Fruit fly (Drosophila melanogaster) whole organism, embryonic: ENCODE measurements around the gene Paf-AHalpha.

Source experiments
- Abd-B ChIP-seq: fragments of 200-800 bp; sonication (Bioruptor generic); optimal IDR thresholded peaks from 2 replicates; lab custom pipeline; 2018; ENCODE audit warnings: missing biosample characterization, mild to moderate bottlenecking, missing genetic modification characterization, moderate library complexity
- Aef1 ChIP-seq: fragments of 200-800 bp; sonication (Bioruptor generic); IDR thresholded peaks from 3 replicates; pipeline ENCODE4 v1.3.6; 2022; ENCODE audit warnings: missing biosample characterization, missing genetic modification characterization
- Atf6 ChIP-seq: fragments of 200-800 bp; sonication (Bioruptor generic); IDR thresholded peaks from 2 replicates; pipeline ENCODE4 v1.3.6; 2022; ENCODE audit warnings: missing biosample characterization, missing genetic modification characterization
- Blimp-1 ChIP-seq: fragments of 200-800 bp; sonication (Bioruptor generic); optimal IDR thresholded peaks from 3 replicates; lab custom pipeline; 2018; ENCODE audit warnings: missing biosample characterization, missing genetic modification characterization, mild to moderate bottlenecking, moderate library complexity, missing genetic modification reagents
- CG10431 ChIP-seq: fragments of 200-800 bp; sonication (Bioruptor generic); optimal IDR thresholded peaks from 3 replicates; lab custom pipeline; 2018; ENCODE audit warnings: missing biosample characterization, mild to moderate bottlenecking, missing genetic modification characterization
- CG11247 ChIP-seq: fragments of 200-800 bp; sonication (Bioruptor generic); IDR thresholded peaks from 2 replicates; pipeline ENCODE4 v1.3.6; 2022; ENCODE audit warnings: missing biosample characterization, missing genetic modification characterization
- CG11398 ChIP-seq: fragments of 200-800 bp; sonication (Bioruptor generic); optimal IDR thresholded peaks from 2 replicates; lab custom pipeline; 2016; ENCODE audit warnings: missing biosample characterization, missing genetic modification characterization
- CG11696 ChIP-seq: fragments of 200-800 bp; sonication (Bioruptor generic); IDR thresholded peaks from 2 replicates; pipeline ENCODE4 v1.3.6; 2022; ENCODE audit warnings: missing biosample characterization, missing genetic modification characterization
- CG12769 ChIP-seq: fragments of 200-800 bp; sonication (Bioruptor generic); optimal IDR thresholded peaks from 2 replicates; lab custom pipeline; 2019; ENCODE audit warnings: missing biosample characterization, mild to moderate bottlenecking, missing genetic modification characterization, moderate library complexity
- CG18476 ChIP-seq: fragments of 200-800 bp; sonication (Bioruptor generic); optimal IDR thresholded peaks from 2 replicates; lab custom pipeline; 2016; ENCODE audit warnings: missing biosample characterization, mild to moderate bottlenecking, missing genetic modification characterization
- CG2199 ChIP-seq: fragments of 200-800 bp; sonication (Bioruptor generic); IDR thresholded peaks from 3 replicates; pipeline ENCODE4 v1.3.6; 2022; ENCODE audit warnings: missing biosample characterization, missing genetic modification characterization
- CG2678 ChIP-seq: fragments of 200-800 bp; sonication (Bioruptor generic); optimal IDR thresholded peaks from 3 replicates; lab custom pipeline; 2019; ENCODE audit warnings: missing biosample characterization, mild to moderate bottlenecking, missing genetic modification characterization, moderate library complexity
- CG42726 ChIP-seq: fragments of 200-800 bp; sonication (Bioruptor generic); IDR thresholded peaks from 2 replicates; pipeline ENCODE4 v1.3.6; 2022; ENCODE audit warnings: missing biosample characterization, missing genetic modification characterization; ENCODE audit not compliant: partially characterized antibody
- CG4360 ChIP-seq: fragments of 200-800 bp; sonication (Bioruptor generic); IDR thresholded peaks from 2 replicates; pipeline ENCODE4 v1.3.6; 2022; ENCODE audit warnings: missing biosample characterization, missing genetic modification characterization
- CG5180 ChIP-seq: fragments of 200-800 bp; sonication (Bioruptor generic); optimal IDR thresholded peaks from 3 replicates; lab custom pipeline; 2017; ENCODE audit warnings: missing biosample characterization, missing genetic modification characterization, mild to moderate bottlenecking, moderate library complexity, missing genetic modification reagents
- CG7556 ChIP-seq: fragments of 200-800 bp; sonication (Bioruptor generic); optimal IDR thresholded peaks from 2 replicates; lab custom pipeline; 2017; ENCODE audit warnings: missing biosample characterization, mild to moderate bottlenecking, missing genetic modification characterization
- CG7928 ChIP-seq: fragments of 200-800 bp; sonication (Bioruptor generic); optimal IDR thresholded peaks from 2 replicates; lab custom pipeline; 2017; ENCODE audit warnings: missing biosample characterization, mild to moderate bottlenecking, missing genetic modification characterization
- Deaf1 ChIP-seq: fragments of 200-800 bp; optimal IDR thresholded peaks from 3 replicates; lab custom pipeline; 2019; ENCODE audit warnings: missing biosample characterization, mild to moderate bottlenecking, missing genetic modification characterization, moderate library complexity
- Drgx ChIP-seq: fragments of 200-800 bp; sonication (Bioruptor generic); IDR thresholded peaks from 2 replicates; pipeline ENCODE4 v1.3.6; 2022; ENCODE audit warnings: missing biosample characterization, missing genetic modification characterization
- Hr51 ChIP-seq, 2 experiments: fragments of 200-800 bp; sonication (Bioruptor generic); optimal IDR thresholded peaks; 2 replicates in 1 of 2; 3 replicates in 1 of 2; lab custom pipeline; 2016 to 2018; ENCODE audit warnings: missing biosample characterization in 2 of 2, missing genetic modification characterization in 2 of 2, mild to moderate bottlenecking in 1 of 2, moderate library complexity in 1 of 2
- Hr78 ChIP-seq, 2 experiments: fragments of 200-800 bp in 1 of 2; fragments of >200 bp in 1 of 2; sonication (Bioruptor generic) in 1 of 2; optimal IDR thresholded peaks; 2 replicates each; lab custom pipeline; 2017 to 2019; ENCODE audit warnings: missing biosample characterization in 2 of 2, missing genetic modification characterization in 2 of 2, mild to moderate bottlenecking in 1 of 2, moderate library complexity in 1 of 2
- Kr ChIP-seq: fragments of 200-800 bp; sonication (Bioruptor generic); optimal IDR thresholded peaks from 2 replicates; lab custom pipeline; 2017; ENCODE audit warnings: missing biosample characterization, mild to moderate bottlenecking, missing genetic modification characterization
- Lim3 ChIP-seq: fragments of 200-800 bp; sonication (Bioruptor generic); IDR thresholded peaks from 2 replicates; pipeline ENCODE4 v1.3.6; 2022; ENCODE audit warnings: missing biosample characterization, missing genetic modification characterization
- Med ChIP-seq: fragments of 200-800 bp; sonication (Bioruptor generic); peaks from one replicate; lab custom pipeline; 2016; ENCODE audit warnings: missing biosample characterization, missing genetic modification characterization, mild to moderate bottlenecking, inconsistent platforms, moderate library complexity
- Nf-YC ChIP-seq: fragments of 200-800 bp; optimal IDR thresholded peaks from 3 replicates; lab custom pipeline; 2019; ENCODE audit warnings: missing biosample characterization, mild to moderate bottlenecking, missing genetic modification characterization, moderate library complexity
- Side ChIP-seq: fragments of 200-800 bp; sonication (Bioruptor generic); optimal IDR thresholded peaks from 2 replicates; lab custom pipeline; 2016; ENCODE audit warnings: missing biosample characterization, missing genetic modification characterization
- abd-A ChIP-seq: fragments of 200-800 bp; sonication (Bioruptor generic); optimal IDR thresholded peaks from 3 replicates; lab custom pipeline; 2019; ENCODE audit warnings: missing biosample characterization, mild to moderate bottlenecking, missing genetic modification characterization, moderate library complexity
- ara ChIP-seq: fragments of 200-800 bp; sonication (Bioruptor generic); IDR thresholded peaks from 2 replicates; pipeline ENCODE4 v1.3.6; 2022; ENCODE audit warnings: missing biosample characterization, missing genetic modification characterization
- bowl ChIP-seq: fragments of 200-800 bp; sonication (Bioruptor generic); IDR thresholded peaks from 2 replicates; pipeline ENCODE4 v1.3.6; 2022; ENCODE audit warnings: missing biosample characterization, missing genetic modification characterization
- cg ChIP-seq: fragments of 200-800 bp; sonication (Bioruptor generic); optimal IDR thresholded peaks from 3 replicates; lab custom pipeline; 2019; ENCODE audit warnings: missing biosample characterization, mild to moderate bottlenecking, missing genetic modification characterization, moderate library complexity
- ci ChIP-seq: fragments of 200-800 bp; sonication (Bioruptor generic); IDR thresholded peaks from 3 replicates; pipeline ENCODE4 v1.3.6; 2022; ENCODE audit warnings: missing biosample characterization, missing genetic modification characterization
- crol ChIP-seq: fragments of 200-800 bp; sonication (Bioruptor generic); IDR thresholded peaks from 2 replicates; pipeline ENCODE4 v1.3.6; 2022; ENCODE audit warnings: missing biosample characterization, missing genetic modification characterization
- eve ChIP-seq, 2 experiments: fragments of >200 bp; optimal IDR thresholded peaks; 2 replicates each; lab custom pipeline; 2017; ENCODE audit warnings: missing biosample characterization in 2 of 2, missing genetic modification characterization in 2 of 2
- h ChIP-seq: fragments of >200 bp; optimal IDR thresholded peaks from 2 replicates; lab custom pipeline; 2017
- ham ChIP-seq: fragments of 200-800 bp; sonication (Bioruptor generic); IDR thresholded peaks from 2 replicates; pipeline ENCODE4 v1.3.6; 2022; ENCODE audit warnings: missing biosample characterization, missing genetic modification characterization
- jigr1 ChIP-seq: fragments of 200-800 bp; sonication (Bioruptor generic); IDR thresholded peaks from 3 replicates; pipeline ENCODE4 v1.3.6; 2022; ENCODE audit warnings: missing biosample characterization, missing genetic modification characterization
- lola ChIP-seq, 3 experiments: fragments of >200 bp in 2 of 3; fragments of 200-800 bp in 1 of 3; sonication (Bioruptor generic) in 1 of 3; optimal IDR thresholded peaks; 2 replicates each; lab custom pipeline; 2017 to 2019; ENCODE audit warnings: missing biosample characterization in 3 of 3, missing genetic modification characterization in 3 of 3, mild to moderate bottlenecking in 1 of 3, moderate library complexity in 1 of 3
- nom ChIP-seq: fragments of 200-800 bp; sonication (Bioruptor generic); optimal IDR thresholded peaks from 2 replicates; lab custom pipeline; 2017; ENCODE audit warnings: missing biosample characterization, missing genetic modification characterization, mild to moderate bottlenecking, moderate library complexity, missing genetic modification reagents
- pita ChIP-seq: fragments of 200-800 bp; sonication (Bioruptor generic); optimal IDR thresholded peaks from 2 replicates; lab custom pipeline; 2017; ENCODE audit warnings: missing biosample characterization, mild to moderate bottlenecking, missing genetic modification characterization
- pros ChIP-seq: fragments of 200-800 bp; sonication (Bioruptor generic); optimal IDR thresholded peaks from 3 replicates; lab custom pipeline; 2019; ENCODE audit warnings: missing biosample characterization, mild to moderate bottlenecking, missing genetic modification characterization, moderate library complexity
- rib ChIP-seq: fragments of 200-800 bp; sonication (Bioruptor generic); IDR thresholded peaks from 2 replicates; pipeline ENCODE4 v1.3.6; 2022; ENCODE audit warnings: missing biosample characterization, missing genetic modification characterization
- sd ChIP-seq: fragments of 200-800 bp; sonication (Bioruptor generic); optimal IDR thresholded peaks from 3 replicates; lab custom pipeline; 2018; ENCODE audit warnings: missing biosample characterization, mild to moderate bottlenecking, missing genetic modification characterization, moderate library complexity
- sens ChIP-seq: fragments of 200-800 bp; sonication (Bioruptor generic); peaks from one replicate; lab custom pipeline; 2016; ENCODE audit warnings: missing biosample characterization, missing genetic modification characterization
- vvl ChIP-seq: fragments of 200-800 bp; sonication (Bioruptor generic); IDR thresholded peaks from 2 replicates; pipeline ENCODE4 v1.3.6; 2022; ENCODE audit warnings: missing biosample characterization, missing genetic modification characterization
- yki ChIP-seq: fragments of >200 bp; optimal IDR thresholded peaks from 3 replicates; lab custom pipeline; 2018
- zf30C ChIP-seq: fragments of 200-800 bp; sonication (Bioruptor generic); optimal IDR thresholded peaks from 3 replicates; lab custom pipeline; 2018; ENCODE audit warnings: missing biosample characterization, mild to moderate bottlenecking, missing genetic modification characterization

Gene Paf-AHalpha

dm6 chrX:15813224-15813623 is 27.8 kb upstream of the Paf-AHalpha start (continued):
- TF ChIP-seq CG5180 (GFP tag; lab: Kevin White, UChicago) = peak; percentile 11
- TF ChIP-seq cg (GFP tag; lab: Kevin White, UChicago) = peak; percentile 93
- TF ChIP-seq vvl = no peak
- peak; percentile 50 for TF ChIP-seq CG12769
- no peak for TF ChIP-seq CG18476 (GFP tag; lab: Kevin White, UChicago)
- TF ChIP-seq ci (GFP tag; lab: Robert Waterston, UW) = 0 out of 3 replicates have a peak, but pooled peaks have one; percentile 16
- no peak for TF ChIP-seq bowl (GFP tag; lab: Robert Waterston, UW)
- peak; percentile 20 for TF ChIP-seq abd-A (tag; lab: Kevin White, UChicago)
- peak; percentile 9 for TF ChIP-seq Deaf1 (tag; lab: Kevin White, UChicago)
- TF ChIP-seq CG10431 (GFP tag; lab: Kevin White, UChicago) = no peak
- TF ChIP-seq pita (GFP tag; lab: Kevin White, UChicago) = no peak
- peak; percentile 20 for TF ChIP-seq nom (GFP tag; lab: Kevin White, UChicago)
- TF ChIP-seq crol (GFP tag; lab: Robert Waterston, UW) = no peak
- TF ChIP-seq CG11247 (GFP tag; lab: Robert Waterston, UW) = no peak
- TF ChIP-seq ham (GFP tag; lab: Robert Waterston, UW) = no peak
- peak; percentile 66 for TF ChIP-seq sd (tag; lab: Kevin White, UChicago)
- no peak for TF ChIP-seq eve (GFP tag; optimal IDR thresholded peaks at IDR 0.05; lab: Kevin White, UChicago)
- peak; percentile 33 for TF ChIP-seq Blimp-1 (GFP tag; lab: Kevin White, UChicago)
- TF ChIP-seq CG2678 (tag; lab: Kevin White, UChicago) = no peak
- TF ChIP-seq Side (GFP tag; lab: Kevin White, UChicago) = no peak

DNA sequence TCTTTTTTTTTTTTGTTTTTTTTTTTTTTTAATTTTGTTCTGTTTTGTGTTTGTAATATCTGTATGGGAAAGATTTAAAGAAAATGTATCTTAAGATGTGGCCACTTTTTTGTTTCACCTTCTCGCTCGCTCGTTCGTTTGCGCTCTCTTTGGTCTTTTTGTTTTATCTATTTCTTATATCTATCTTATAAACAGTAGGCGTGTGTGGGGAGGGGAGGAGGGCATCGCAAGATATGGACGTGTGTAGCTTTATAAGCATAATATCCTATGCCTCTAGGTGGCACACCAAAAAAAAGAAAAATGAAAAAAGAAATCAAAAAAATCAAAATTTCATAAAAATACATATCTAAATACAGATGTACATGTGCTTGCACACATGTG is 27.2 kb upstream of the Paf-AHalpha start:
- TF ChIP-seq Med (GFP tag; lab: Kevin White, UChicago) (peak; percentile 71), sens (GFP tag; lab: Kevin White, UChicago) (peak; percentile 68), lola (GFP tag; optimal IDR thresholded peaks at IDR 0.05; lab: Kevin White, UChicago) (peak in 1 of 3 experiments; percentile 22), eve (GFP tag; optimal IDR thresholded peaks at IDR 0.05; lab: Kevin White, UChicago) (peak in 1 of 2 experiments; percentile 14), ara (no peak), CG11398 (no peak)
- TF ChIP-seq, all 482 proteins: peak for 4

dm6 chrX:15811666-15812614 is 26.6 kb upstream of the Paf-AHalpha start:
- peak; percentile 88 for TF ChIP-seq crol (GFP tag; lab: Robert Waterston, UW)
- no peak for TF ChIP-seq jigr1 (GFP tag; lab: Robert Waterston, UW)
- TF ChIP-seq Atf6 (GFP tag; lab: Robert Waterston, UW) = peak; percentile 4; the same call in 1 of the 2 replicates
- peak; percentile 61 for TF ChIP-seq Aef1 (GFP tag; lab: Robert Waterston, UW)
- TF ChIP-seq CG7928 (GFP tag; lab: Kevin White, UChicago) = no peak
- TF ChIP-seq h = no peak
- peak; percentile 99 for TF ChIP-seq cg (GFP tag; lab: Kevin White, UChicago)
- peak; percentile 82 for TF ChIP-seq rib (GFP tag; lab: Robert Waterston, UW)
- no peak for TF ChIP-seq Hr51 (GFP tag; optimal IDR thresholded peaks at IDR 0.05; lab: Kevin White, UChicago)
- TF ChIP-seq Hr78 (GFP tag; optimal IDR thresholded peaks at IDR 0.05; lab: Kevin White, UChicago) = peak in 1 of 2 experiments; percentile 21
- TF ChIP-seq zf30C (GFP tag; lab: Kevin White, UChicago) = peak; percentile 26
- TF ChIP-seq pros (GFP tag; lab: Kevin White, UChicago) = peak; percentile 66
- TF ChIP-seq Nf-YC (tag; lab: Kevin White, UChicago) = peak; percentile 52
- TF ChIP-seq Abd-B (GFP tag; lab: Kevin White, UChicago) = no peak
- TF ChIP-seq yki (lab: Kevin White, UChicago) = peak; percentile 98
- no peak for TF ChIP-seq CG11696 (GFP tag; lab: Robert Waterston, UW)
- TF ChIP-seq CG4360 (GFP tag; lab: Robert Waterston, UW) = peak; percentile 98
- 0 out of 3 replicates have a peak, but pooled peaks have one; percentile 23 for TF ChIP-seq CG2199 (GFP tag; lab: Robert Waterston, UW)
- no peak for TF ChIP-seq CG7556 (GFP tag; lab: Kevin White, UChicago)
- peak; percentile 42 for TF ChIP-seq Kr (GFP tag; lab: Kevin White, UChicago)
- no peak for TF ChIP-seq CG42726 (GFP tag; lab: Robert Waterston, UW)
- no peak for TF ChIP-seq Lim3
- TF ChIP-seq Drgx (GFP tag; lab: Robert Waterston, UW) = no peak; the same call in 1 of the 2 replicates
